Worm (Caenorhabditis elegans): ENCODE data around the gene fut-8.

DNA sequence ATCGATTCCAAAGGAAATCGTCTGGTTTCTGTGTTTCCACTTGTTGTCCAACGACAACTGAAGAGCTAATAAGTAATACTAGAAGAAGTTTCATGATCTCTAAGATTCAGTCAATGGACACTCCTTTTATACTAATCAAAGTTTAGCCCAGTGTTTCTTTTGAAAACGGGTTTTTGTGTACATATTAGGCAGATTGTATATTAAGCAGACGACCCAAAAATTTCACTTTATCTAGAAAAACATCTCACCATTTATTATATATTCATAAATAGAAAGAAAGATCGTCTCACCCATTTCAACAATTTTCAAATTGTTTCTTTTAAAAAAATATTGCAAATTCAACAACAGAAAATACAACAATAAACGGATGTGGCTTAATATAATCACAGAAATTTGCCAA lies 3.5 kb downstream of the fut-8 start, which contains the start of gene C10F3.7:
- TF ChIP-seq elt-3 (tag; optimal IDR thresholded peaks at IDR 0.05) (no peak), lsy-2 (tag; optimal IDR thresholded peaks at IDR 0.05) (no peak), unc-62 (GFP tag; optimal IDR thresholded peaks at IDR 0.05) (no peak), ceh-82 (tag; optimal IDR thresholded peaks at IDR 0.05) (no peak), ztf-4 (tag; optimal IDR thresholded peaks at IDR 0.05) (no peak), nhr-23 (tag; optimal IDR thresholded peaks at IDR 0.05) (no peak), nhr-77 (tag; optimal IDR thresholded peaks at IDR 0.05) (no peak), nhr-11 (tag; optimal IDR thresholded peaks at IDR 0.05) (no peak), lin-39 (tag; optimal IDR thresholded peaks at IDR 0.05) (no peak)

All from whole organism, L2 larva.